Fruit fly (Drosophila melanogaster) whole organism: Measurements from ENCODE around the gene CG15365.

Experiments
- CG8478 ChIP-seq: fragments of >200 bp; optimal IDR thresholded peaks from 2 replicates; lab custom pipeline; 2018; ENCODE audit warnings: inconsistent platforms
- EcR ChIP-seq, 2 experiments: fragments of >200 bp; optimal IDR thresholded peaks; 2 replicates each; lab custom pipeline; 2017; ENCODE audit warnings: missing biosample characterization in 2 of 2, missing genetic modification characterization in 2 of 2, missing genetic modification reagents in 2 of 2
- pan ChIP-seq: fragments of >200 bp; optimal IDR thresholded peaks from 2 replicates; lab custom pipeline; 2017
- usp ChIP-seq: fragments of >200 bp; optimal IDR thresholded peaks from 2 replicates; lab custom pipeline; 2017; ENCODE audit warnings: missing biosample characterization, missing genetic modification characterization, mixed read lengths

DNA sequence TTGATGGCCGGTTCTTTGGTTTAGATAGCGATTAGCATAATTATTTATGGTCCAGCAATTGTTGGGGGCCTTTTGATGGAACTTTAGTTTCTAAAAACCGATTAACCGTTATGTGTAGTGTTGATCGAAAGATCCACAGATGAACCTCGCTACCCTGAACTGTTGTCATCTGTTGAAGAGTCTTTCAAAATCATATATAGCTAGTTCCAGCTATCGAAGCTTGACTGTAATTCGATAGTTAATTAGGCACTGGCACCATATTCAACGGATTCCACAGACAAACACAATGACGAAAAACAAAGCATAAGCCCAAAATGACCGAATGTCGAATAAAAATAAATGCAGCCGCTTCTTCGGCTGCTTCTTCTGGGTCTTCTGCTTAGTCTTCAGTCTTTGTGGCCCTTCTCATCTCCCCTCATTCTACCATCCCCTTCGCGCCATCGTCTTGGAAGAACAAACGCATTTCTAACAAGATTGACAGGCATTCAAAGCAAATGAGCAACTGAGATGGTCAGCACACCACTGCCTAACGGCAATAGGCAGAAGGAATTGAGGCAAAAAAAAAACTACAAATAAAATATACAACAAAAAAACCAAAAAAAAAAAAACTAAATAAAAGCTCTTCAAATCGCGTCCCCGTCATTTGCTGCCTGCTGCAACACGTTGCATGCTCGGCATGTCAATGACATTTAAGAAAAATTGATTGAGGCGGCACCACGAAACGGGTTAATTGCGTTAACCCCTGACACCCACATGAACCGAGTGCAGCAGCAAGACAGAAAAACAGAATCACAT lies 23.9 kb downstream of the CG15365 start:
- TF ChIP-seq usp (GFP tag; lab: Kevin White, UChicago) = no peak
- TF ChIP-seq EcR (GFP tag; optimal IDR thresholded peaks at IDR 0.05; lab: Kevin White, UChicago) = no peak
- no peak for TF ChIP-seq CG8478 (lab: Kevin White, UChicago)
- no peak for TF ChIP-seq pan
